Worm (Caenorhabditis elegans) whole organism, L4 larva: ENCODE measurements around the gene ZK470.2.

ENCODE experiments used
- ama-1 ChIP-seq: fragments of 150-350 bp; optimal IDR thresholded peaks from 2 replicates; lab custom pipeline; 2014; ENCODE audit warnings: inconsistent platforms, mixed read lengths
- dmd-9 ChIP-seq: fragments of 200-800 bp; sonication (Bioruptor generic); IDR thresholded peaks from 2 replicates; pipeline ENCODE4 v1.3.6; 2022; ENCODE audit warnings: missing genetic modification reagents, missing genetic modification characterization, missing compliant biosample characterization
- egl-27 ChIP-seq: sonication (generic microtip); optimal IDR thresholded peaks from 3 replicates; lab custom pipeline; 2017; ENCODE audit warnings: missing biosample characterization, missing genetic modification reagents, missing genetic modification characterization
- hif-1 ChIP-seq, 2 experiments: sonication (generic microtip); optimal IDR thresholded peaks; 2 replicates each; lab custom pipeline; 2016 to 2017; ENCODE audit warnings: missing compliant biosample characterization in 2 of 2, missing genetic modification characterization in 2 of 2, missing genetic modification reagents in 2 of 2, missing genotype in 2 of 2, mild to moderate bottlenecking in 1 of 2
- madf-5 ChIP-seq, 2 experiments: fragments of 200-800 bp; sonication (Bioruptor generic); IDR thresholded peaks; 2 replicates each; pipeline ENCODE4 v1.3.6; 2022; ENCODE audit warnings: missing compliant biosample characterization in 2 of 2, missing genetic modification characterization in 2 of 2
- nhr-28 ChIP-seq: fragments of 150-350 bp; optimal IDR thresholded peaks from 2 replicates; lab custom pipeline; 2014; ENCODE audit warnings: missing biosample characterization, missing genetic modification characterization
- skn-1 ChIP-seq: fragments of 150-350 bp; optimal IDR thresholded peaks from 2 replicates; lab custom pipeline; 2014; ENCODE audit warnings: missing biosample characterization, missing genetic modification characterization
- ztf-11 ChIP-seq: fragments of 150-350 bp; optimal IDR thresholded peaks from 2 replicates; lab custom pipeline; 2014; ENCODE audit warnings: missing biosample characterization, missing genetic modification characterization

DNA sequence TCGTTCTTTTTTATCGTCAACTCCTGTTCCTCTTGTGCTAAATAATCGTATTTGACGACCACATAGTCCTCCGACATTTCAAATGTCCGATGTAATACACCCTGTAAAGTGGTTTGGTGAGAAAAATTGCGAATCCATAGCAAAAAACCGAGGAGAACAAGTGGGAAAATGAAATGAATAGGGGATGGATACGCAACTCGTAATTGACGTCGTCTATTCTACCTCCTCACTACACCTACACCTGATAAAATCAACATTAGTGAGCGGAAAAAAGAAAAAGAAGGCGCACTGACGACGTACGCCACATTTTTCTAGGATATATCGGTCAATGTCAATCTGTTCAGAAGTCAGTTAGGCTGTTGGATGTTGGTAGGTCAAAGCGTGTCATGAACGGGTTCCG lies 18.4 kb downstream of the ZK470.2 start, which contains the start of gene nck-1:
- TF ChIP-seq egl-27 (tag; lab: Kevin White, UChicago): no peak
- no peak for TF ChIP-seq ztf-11 (tag; lab: Kevin White, UChicago)
- TF ChIP-seq hif-1 (tag; optimal IDR thresholded peaks at IDR 0.05; lab: Kevin White, UChicago): no peak
- no peak for TF ChIP-seq nhr-28 (tag; lab: Kevin White, UChicago)
- no peak for TF ChIP-seq madf-5 (GFP tag; IDR thresholded peaks at IDR 0.05; lab: Robert Waterston, UW)
- no peak for TF ChIP-seq skn-1 (tag; lab: Kevin White, UChicago)
- TF ChIP-seq dmd-9 (GFP tag; lab: Robert Waterston, UW): no peak
- no peak for TF ChIP-seq ama-1 (lab: Kevin White, UChicago)
